Worm (Caenorhabditis elegans) whole organism, L4 larva: ENCODE results near the gene ZK632.10.

Source experiments
- aly-2 ChIP-seq: sonication (generic microtip); optimal IDR thresholded peaks from 2 replicates; lab custom pipeline; 2018; ENCODE audit warnings: missing biosample characterization, missing genetic modification characterization
- ceh-62 ChIP-seq: sonication (generic microtip); optimal IDR thresholded peaks from 2 replicates; lab custom pipeline; 2017; ENCODE audit warnings: missing biosample characterization, missing genetic modification characterization
- daf-12 ChIP-seq: fragments of 150-350 bp; optimal IDR thresholded peaks from 2 replicates; lab custom pipeline; 2014; ENCODE audit warnings: missing biosample characterization, missing genetic modification reagents, missing genetic modification characterization
- dmd-6 ChIP-seq: fragments of 200-800 bp; sonication (Bioruptor generic); IDR thresholded peaks from 2 replicates; pipeline ENCODE4 v1.3.6; 2022; ENCODE audit warnings: missing genetic modification reagents, missing genetic modification characterization, missing compliant biosample characterization
- gei-8 ChIP-seq: fragments of 200-800 bp; sonication (Bioruptor generic); optimal IDR thresholded peaks from 2 replicates; lab custom pipeline; 2018; ENCODE audit warnings: mild to moderate bottlenecking, missing genetic modification characterization, missing compliant biosample characterization
- mxl-2 ChIP-seq: fragments of 200-800 bp; sonication (Bioruptor generic); conservative IDR thresholded peaks from 2 replicates; pipeline ENCODE4 v1.3.6; 2022; ENCODE audit warnings: missing genetic modification reagents, missing genetic modification characterization, missing compliant biosample characterization
- nhr-237 ChIP-seq: sonication (generic microtip); optimal IDR thresholded peaks from 2 replicates; lab custom pipeline; 2017; ENCODE audit warnings: missing biosample characterization, missing genetic modification characterization
- nhr-28 ChIP-seq: fragments of 150-350 bp; optimal IDR thresholded peaks from 2 replicates; lab custom pipeline; 2014; ENCODE audit warnings: missing biosample characterization, missing genetic modification characterization
- nhr-41 ChIP-seq: fragments of 200-800 bp; sonication (Bioruptor generic); IDR thresholded peaks from 2 replicates; pipeline ENCODE4 v1.3.6; 2022; ENCODE audit warnings: missing genetic modification reagents, missing genetic modification characterization, missing compliant biosample characterization
- nhr-76 ChIP-seq: fragments of 150-350 bp; optimal IDR thresholded peaks from 2 replicates; lab custom pipeline; 2014; ENCODE audit warnings: missing biosample characterization, missing genetic modification characterization
- nhr-77 ChIP-seq: fragments of 150-350 bp; optimal IDR thresholded peaks from 2 replicates; lab custom pipeline; 2014; ENCODE audit warnings: missing biosample characterization, missing genetic modification characterization
- zip-2 ChIP-seq: fragments of 150-350 bp; optimal IDR thresholded peaks from 2 replicates; lab custom pipeline; 2014; ENCODE audit warnings: missing biosample characterization, missing genetic modification characterization

- TF ChIP-seq zip-2 (tag; lab: Kevin White, UChicago), result no peak
- no peak for TF ChIP-seq aly-2
- TF ChIP-seq ceh-62 (tag; lab: Kevin White, UChicago), result no peak
- TF ChIP-seq dmd-6, result peak; percentile 19; the same call in 1 of the 2 replicates
- TF ChIP-seq nhr-77 (tag; lab: Kevin White, UChicago), result no peak
- no peak for TF ChIP-seq nhr-237 (tag; lab: Kevin White, UChicago)
- no peak for TF ChIP-seq nhr-76
- no peak for TF ChIP-seq nhr-41
- TF ChIP-seq daf-12 (tag; lab: Kevin White, UChicago), result no peak
- TF ChIP-seq mxl-2 (GFP tag; lab: Robert Waterston, UW), result no peak
- no peak for TF ChIP-seq gei-8
- no peak for TF ChIP-seq nhr-28 (tag; lab: Kevin White, UChicago)
Observed at ce11 chrIII:9848083-9848482, 20.6 kb upstream of the ZK632.10 start, which contains the start of gene mrpl-36.
